Worm (Caenorhabditis elegans) whole organism, young adult: ENCODE results near the gene gcy-33.

Experiments
- B0019.2 ChIP-seq: fragments of 200-800 bp; sonication (Bioruptor generic); conservative IDR thresholded peaks from 2 replicates; pipeline ENCODE4 v1.3.6; 2022; ENCODE audit warnings: missing genetic modification reagents, missing genetic modification characterization, missing compliant biosample characterization
- B0261.1 ChIP-seq: sonication (generic microtip); optimal IDR thresholded peaks from 2 replicates; lab custom pipeline; 2016; ENCODE audit warnings: mild to moderate bottlenecking, missing genetic modification characterization, moderate library complexity, missing compliant biosample characterization
- F10E7.11 ChIP-seq: sonication (generic microtip); optimal IDR thresholded peaks from 2 replicates; lab custom pipeline; 2017; ENCODE audit warnings: mild to moderate bottlenecking, missing genetic modification characterization, moderate library complexity, missing compliant biosample characterization
- F23B12.7 ChIP-seq: sonication (generic microtip); optimal IDR thresholded peaks from 2 replicates; lab custom pipeline; 2017; ENCODE audit warnings: missing genetic modification characterization, mild to moderate bottlenecking, missing compliant biosample characterization, antibody characterized with exemption, moderate library complexity; ENCODE audit not compliant: insufficient read depth
- F49E8.2 ChIP-seq: sonication (generic microtip); optimal IDR thresholded peaks from 3 replicates; lab custom pipeline; 2017; ENCODE audit warnings: missing genetic modification characterization, mild to moderate bottlenecking, missing compliant biosample characterization, antibody characterized with exemption, moderate library complexity; ENCODE audit not compliant: insufficient read depth
- F57C9.4 ChIP-seq: sonication (generic microtip); optimal IDR thresholded peaks from 2 replicates; lab custom pipeline; 2017; ENCODE audit warnings: mild to moderate bottlenecking, missing genetic modification characterization, missing compliant biosample characterization
- K11D2.4 ChIP-seq: fragments of 200-800 bp; sonication (Bioruptor generic); IDR thresholded peaks from 2 replicates; pipeline ENCODE4 v1.3.6; 2022; ENCODE audit warnings: missing genetic modification reagents, missing genetic modification characterization, missing compliant biosample characterization
- K12H6.12 ChIP-seq: fragments of 200-800 bp; sonication (Bioruptor generic); optimal IDR thresholded peaks from 2 replicates; lab custom pipeline; 2018; ENCODE audit warnings: mild to moderate bottlenecking, missing genetic modification characterization, missing compliant biosample characterization
- T07F8.4 ChIP-seq: sonication (generic microtip); optimal IDR thresholded peaks from 2 replicates; lab custom pipeline; 2016; ENCODE audit warnings: mild to moderate bottlenecking, missing genetic modification characterization, moderate library complexity, missing compliant biosample characterization
- T26A5.8 ChIP-seq: sonication (generic microtip); optimal IDR thresholded peaks from 2 replicates; lab custom pipeline; 2016; ENCODE audit warnings: missing genetic modification characterization, missing compliant biosample characterization
- Y53G8AR.9 ChIP-seq: fragments of 200-800 bp; sonication (Bioruptor generic); conservative IDR thresholded peaks from 2 replicates; pipeline ENCODE4 v1.3.6; 2022; ENCODE audit warnings: missing genetic modification reagents, missing genetic modification characterization, missing compliant biosample characterization
- Y79H2A.3 ChIP-seq: fragments of 200-800 bp; sonication (Bioruptor generic); conservative IDR thresholded peaks from 2 replicates; pipeline ENCODE4 v1.3.6; 2022; ENCODE audit warnings: missing genetic modification reagents, missing genetic modification characterization, missing compliant biosample characterization
- attf-5 ChIP-seq: fragments of 200-800 bp; sonication (Bioruptor generic); optimal IDR thresholded peaks from 2 replicates; lab custom pipeline; 2018; ENCODE audit warnings: mild to moderate bottlenecking, missing genetic modification characterization, missing compliant biosample characterization
- ccch-3 ChIP-seq: fragments of 200-800 bp; sonication (Bioruptor generic); optimal IDR thresholded peaks from 2 replicates; lab custom pipeline; 2018; ENCODE audit warnings: mild to moderate bottlenecking, missing genetic modification characterization, missing compliant biosample characterization
- cebp-1 ChIP-seq, 2 experiments: fragments of 200-800 bp in 1 of 2; sonication (Bioruptor generic) in 1 of 2; sonication (generic microtip) in 1 of 2; IDR thresholded peaks in 1 of 2; optimal IDR thresholded peaks in 1 of 2; 2 replicates each; pipeline versions ENCODE4 v1.3.6 to Lab custom; 2017 to 2022; ENCODE audit warnings: missing compliant biosample characterization in 2 of 2, missing genetic modification characterization in 2 of 2, mild to moderate bottlenecking in 1 of 2, missing genetic modification reagents in 1 of 2, moderate library complexity in 1 of 2
- ceh-40 ChIP-seq: fragments of 200-800 bp; sonication (Bioruptor generic); IDR thresholded peaks from 2 replicates; pipeline ENCODE4 v1.3.6; 2022; ENCODE audit warnings: missing genetic modification characterization, missing compliant biosample characterization
- die-1 ChIP-seq: sonication (generic microtip); optimal IDR thresholded peaks from 2 replicates; lab custom pipeline; 2016; ENCODE audit warnings: missing genotype, mild to moderate bottlenecking, missing genetic modification characterization, missing compliant biosample characterization
- efl-1 ChIP-seq: fragments of 150-350 bp; optimal IDR thresholded peaks from 2 replicates; lab custom pipeline; 2014; ENCODE audit warnings: missing biosample characterization, missing genetic modification reagents, missing genetic modification characterization
- egl-18 ChIP-seq: fragments of 200-800 bp; sonication (Bioruptor generic); IDR thresholded peaks from 2 replicates; pipeline ENCODE4 v1.3.6; 2022; ENCODE audit warnings: missing genetic modification reagents, missing genetic modification characterization, missing compliant biosample characterization
- lag-1 ChIP-seq: fragments of 200-800 bp; sonication (Bioruptor generic); IDR thresholded peaks from 2 replicates; pipeline ENCODE4 v1.3.6; 2022; ENCODE audit warnings: missing genetic modification reagents, missing genetic modification characterization, missing compliant biosample characterization
- madf-10 ChIP-seq: sonication (generic microtip); optimal IDR thresholded peaks from 2 replicates; lab custom pipeline; 2016; ENCODE audit warnings: mild to moderate bottlenecking, missing genetic modification characterization, missing compliant biosample characterization
- madf-3 ChIP-seq: fragments of 200-800 bp; sonication (Bioruptor generic); IDR thresholded peaks from 2 replicates; pipeline ENCODE4 v1.3.6; 2022; ENCODE audit warnings: missing genetic modification reagents, missing genetic modification characterization, missing compliant biosample characterization
- madf-6 ChIP-seq: fragments of 200-800 bp; sonication (Bioruptor generic); IDR thresholded peaks from 2 replicates; pipeline ENCODE4 v1.3.6; 2022; ENCODE audit warnings: missing genetic modification reagents, missing genetic modification characterization, missing compliant biosample characterization
- madf-8 ChIP-seq: fragments of 200-800 bp; sonication (Bioruptor generic); conservative IDR thresholded peaks from 2 replicates; pipeline ENCODE4 v1.3.6; 2022; ENCODE audit warnings: missing genetic modification reagents, missing genetic modification characterization, missing compliant biosample characterization
- mcd-1 ChIP-seq: fragments of 200-800 bp; sonication (Bioruptor generic); IDR thresholded peaks from 2 replicates; pipeline ENCODE4 v1.3.6; 2022; ENCODE audit warnings: missing genetic modification reagents, missing genetic modification characterization, missing compliant biosample characterization
- mxl-1 ChIP-seq: sonication (generic microtip); optimal IDR thresholded peaks from 2 replicates; lab custom pipeline; 2016; ENCODE audit warnings: missing genetic modification characterization, missing compliant biosample characterization
- nhr-27 ChIP-seq: fragments of 200-800 bp; sonication (Bioruptor generic); optimal IDR thresholded peaks from 2 replicates; lab custom pipeline; 2018; ENCODE audit warnings: mild to moderate bottlenecking, missing genetic modification characterization, moderate library complexity, missing compliant biosample characterization
- nhr-90 ChIP-seq: sonication (generic microtip); optimal IDR thresholded peaks from 2 replicates; lab custom pipeline; 2016; ENCODE audit warnings: missing genotype, mild to moderate bottlenecking, missing genetic modification characterization, missing compliant biosample characterization
- pha-4 ChIP-seq: fragments of 150-350 bp; sonication (generic microtip); optimal IDR thresholded peaks from 2 replicates; lab custom pipeline; 2014; ENCODE audit warnings: missing biosample characterization, missing genetic modification reagents, missing genetic modification characterization
- repo-1 ChIP-seq: sonication (generic microtip); optimal IDR thresholded peaks from 2 replicates; lab custom pipeline; 2017; ENCODE audit warnings: mild to moderate bottlenecking, missing genetic modification characterization, missing compliant biosample characterization
- rpc-1 ChIP-seq, 2 experiments: fragments of 150-350 bp in 1 of 2; sonication (generic microtip) in 1 of 2; optimal IDR thresholded peaks; 2 replicates each; lab custom pipeline; 2014 to 2018; ENCODE audit warnings: missing biosample characterization in 1 of 2, missing genetic modification characterization in 1 of 2, missing genetic modification reagents in 1 of 2, missing genotype in 1 of 2
- snpc-1.1 ChIP-seq: sonication (generic microtip); optimal IDR thresholded peaks from 2 replicates; lab custom pipeline; 2017; ENCODE audit warnings: missing genetic modification characterization, mild to moderate bottlenecking, missing compliant biosample characterization, antibody characterized with exemption, moderate library complexity, missing genotype, missing genetic modification reagents; ENCODE audit not compliant: insufficient read depth
- snpc-1.3 ChIP-seq: sonication (generic microtip); optimal IDR thresholded peaks from 2 replicates; lab custom pipeline; 2017; ENCODE audit warnings: missing genetic modification characterization, mild to moderate bottlenecking, missing compliant biosample characterization, antibody characterized with exemption, moderate library complexity, missing genotype, missing genetic modification reagents; ENCODE audit not compliant: insufficient read depth
- somi-1 ChIP-seq: fragments of 200-800 bp; sonication (Bioruptor generic); optimal IDR thresholded peaks from 2 replicates; lab custom pipeline; 2018; ENCODE audit warnings: mild to moderate bottlenecking, missing genetic modification characterization, missing compliant biosample characterization
- xnd-1 ChIP-seq: sonication (generic microtip); optimal IDR thresholded peaks from 2 replicates; lab custom pipeline; 2016; ENCODE audit warnings: missing genotype, missing genetic modification reagents, missing genetic modification characterization, missing compliant biosample characterization
- ztf-25 ChIP-seq: fragments of 200-800 bp; sonication (Bioruptor generic); IDR thresholded peaks from 2 replicates; pipeline ENCODE4 v1.3.6; 2022; ENCODE audit warnings: missing genetic modification reagents, missing genetic modification characterization, missing compliant biosample characterization
- ztf-26 ChIP-seq: sonication (generic microtip); optimal IDR thresholded peaks from 2 replicates; lab custom pipeline; 2017; ENCODE audit warnings: missing genetic modification characterization, missing compliant biosample characterization

gcy-33 gene

ce11 chrV:12036129-12036528, 34.5 kb upstream of the gcy-33 start:
- TF ChIP-seq snpc-1.3 (tag; lab: Kevin White, UChicago) (no peak), madf-3 (GFP tag; lab: Robert Waterston, UW) (peak; percentile 44; the same call in 1 of the 2 replicates)
- TF ChIP-seq, all 124 proteins: peak for 1

- TF ChIP-seq somi-1 (GFP tag; lab: Kevin White, UChicago) = no peak
- TF ChIP-seq K11D2.4 (GFP tag; lab: Robert Waterston, UW) = no peak
- no peak for TF ChIP-seq B0019.2 (GFP tag; lab: Robert Waterston, UW)
- no peak for TF ChIP-seq ztf-25 (GFP tag; lab: Robert Waterston, UW)
- TF ChIP-seq F23B12.7 (tag; lab: Kevin White, UChicago) = no peak
- no peak for TF ChIP-seq efl-1 (GFP tag; lab: Kevin White, UChicago)
- TF ChIP-seq mxl-1 (tag; lab: Kevin White, UChicago) = no peak
- no peak for TF ChIP-seq attf-5
- no peak for TF ChIP-seq F10E7.11 (tag; lab: Kevin White, UChicago)
- no peak for TF ChIP-seq madf-8 (GFP tag; lab: Robert Waterston, UW)
- no peak for TF ChIP-seq nhr-90 (tag; lab: Kevin White, UChicago)
- no peak for TF ChIP-seq cebp-1 (GFP tag; IDR thresholded peaks at IDR 0.05; lab: Robert Waterston, UW)
- TF ChIP-seq cebp-1 (tag; optimal IDR thresholded peaks at IDR 0.05; lab: Kevin White, UChicago) = no peak
Measured at ce11 chrV:12033841-12034240, 32.2 kb upstream of the gcy-33 start.

- no peak for TF ChIP-seq snpc-1.1 (tag; lab: Kevin White, UChicago)
- TF ChIP-seq ztf-25 (GFP tag; lab: Robert Waterston, UW) = no peak
- TF ChIP-seq ceh-40 (GFP tag; lab: Robert Waterston, UW) = no peak
- no peak for TF ChIP-seq pha-4 (tag; lab: Kevin White, UChicago)
- no peak for TF ChIP-seq nhr-27 (tag; lab: Kevin White, UChicago)
- TF ChIP-seq F57C9.4 (tag; lab: Kevin White, UChicago) = no peak
- TF ChIP-seq, all 124 proteins: peak for 0
Measured at ce11 chrV:12032060-12032459, 30.5 kb upstream of the gcy-33 start, which contains the start of gene pkc-1. TSS of gene pkc-1 (minus strand) at chrV:12032160.

- TF ChIP-seq lag-1 (GFP tag; lab: Robert Waterston, UW) = no peak
- no peak for TF ChIP-seq mcd-1 (GFP tag; lab: Robert Waterston, UW)
- TF ChIP-seq ccch-3 (GFP tag; lab: Kevin White, UChicago) = no peak
- no peak for TF ChIP-seq F49E8.2 (tag; lab: Kevin White, UChicago)
- no peak for TF ChIP-seq ztf-26 (tag; lab: Kevin White, UChicago)
- TF ChIP-seq repo-1 = no peak
- TF ChIP-seq madf-10 (tag; lab: Kevin White, UChicago) = no peak
- no peak for TF ChIP-seq Y79H2A.3 (GFP tag; lab: Robert Waterston, UW)
- no peak for TF ChIP-seq K12H6.12 (tag; lab: Kevin White, UChicago)
- no peak for TF ChIP-seq xnd-1 (tag; lab: Kevin White, UChicago)
- no peak for TF ChIP-seq T26A5.8 (tag; lab: Kevin White, UChicago)
- TF ChIP-seq die-1 (tag; lab: Kevin White, UChicago) = no peak
- no peak for TF ChIP-seq T07F8.4 (tag; lab: Kevin White, UChicago)
- TF ChIP-seq madf-3 (GFP tag; lab: Robert Waterston, UW) = no peak
- TF ChIP-seq nhr-90 (tag; lab: Kevin White, UChicago) = no peak
- no peak for TF ChIP-seq egl-18 (GFP tag; lab: Robert Waterston, UW)
- no peak for TF ChIP-seq rpc-1 (optimal IDR thresholded peaks at IDR 0.05; lab: Kevin White, UChicago)
- TF ChIP-seq rpc-1 (tag; optimal IDR thresholded peaks at IDR 0.05; lab: Kevin White, UChicago) = no peak
- TF ChIP-seq Y53G8AR.9 = no peak
- no peak for TF ChIP-seq madf-6
- TF ChIP-seq B0261.1 (tag; lab: Kevin White, UChicago) = no peak
Measured at ce11 chrV:12028151-12028550, 26.6 kb upstream of the gcy-33 start.
